Worm (Caenorhabditis elegans) whole organism, young adult: ENCODE results near the gene daf-5.

Experiments used
- Y53F4B.3 ChIP-seq: fragments of 200-800 bp; sonication (Bioruptor generic); IDR thresholded peaks from 2 replicates; pipeline ENCODE4 v1.3.6; 2022; ENCODE audit warnings: missing genetic modification reagents, missing genetic modification characterization, missing compliant biosample characterization
- bed-2 ChIP-seq: fragments of 200-800 bp; sonication (Bioruptor generic); IDR thresholded peaks from 2 replicates; pipeline ENCODE4 v1.3.6; 2022; ENCODE audit warnings: missing genetic modification reagents, missing genetic modification characterization, missing compliant biosample characterization
- mel-28 ChIP-seq: sonication (generic microtip); optimal IDR thresholded peaks from 2 replicates; lab custom pipeline; 2016; ENCODE audit warnings: borderline replicate concordance, mild to moderate bottlenecking, missing genetic modification characterization, missing compliant biosample characterization
- snpc-1.3 ChIP-seq: sonication (generic microtip); optimal IDR thresholded peaks from 2 replicates; lab custom pipeline; 2017; ENCODE audit warnings: missing genetic modification characterization, mild to moderate bottlenecking, missing compliant biosample characterization, antibody characterized with exemption, moderate library complexity, missing genotype, missing genetic modification reagents; ENCODE audit not compliant: insufficient read depth
- unc-62 ChIP-seq: fragments of 150-350 bp; optimal IDR thresholded peaks from 2 replicates; lab custom pipeline; 2014; ENCODE audit warnings: missing biosample characterization, missing genetic modification reagents, missing genetic modification characterization
- zfh-2 ChIP-seq: fragments of 200-800 bp; sonication (Bioruptor generic); conservative IDR thresholded peaks from 2 replicates; pipeline ENCODE4 v1.3.6; 2022; ENCODE audit warnings: missing genetic modification reagents, missing genetic modification characterization, missing compliant biosample characterization

- no peak for TF ChIP-seq unc-62 (GFP tag; lab: Kevin White, UChicago)
- TF ChIP-seq snpc-1.3 (tag; lab: Kevin White, UChicago): no peak
- no peak for TF ChIP-seq bed-2
- no peak for TF ChIP-seq mel-28 (tag; lab: Kevin White, UChicago)
- TF ChIP-seq zfh-2 (GFP tag; lab: Robert Waterston, UW): no peak
- no peak for TF ChIP-seq Y53F4B.3
Observed at ce11 chrII:14045934-14046470, 6.1 kb downstream of the daf-5 start.
